Fruit fly (Drosophila melanogaster): ENCODE results near the gene dia.
A peak's percentile ranks its signal among the peaks of the same experiment; 100 is the strongest.

Gene dia

DNA sequence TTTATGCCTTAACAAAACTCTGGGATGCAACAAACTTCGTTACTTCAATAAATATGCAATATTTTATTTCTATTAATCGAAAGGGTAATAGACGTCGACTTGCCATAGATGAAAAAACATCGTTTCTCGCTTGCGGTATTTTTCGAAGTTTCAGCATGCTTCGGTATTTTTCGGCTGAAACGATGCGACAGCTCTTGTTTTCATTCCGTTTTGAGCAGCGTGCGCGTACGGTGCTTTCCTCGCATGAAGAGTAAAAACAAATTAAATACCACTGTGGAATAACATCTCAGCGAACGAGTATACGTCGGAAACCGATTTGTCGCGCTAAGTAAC lies 39.5 kb downstream of the dia start, which contains the start of gene CG9328:
CG9328 (plus strand) TSS at position 201 of the 333 bp plus-strand sequence.
- peak; percentile 51 for TF ChIP-seq esn (GFP tag; optimal IDR thresholded peaks at IDR 0.05)
- TF ChIP-seq CG11294 (GFP tag; IDR thresholded peaks at IDR 0.05) = peak; percentile 18; the same call in 1 of the 2 replicates
- peak; percentile 36 for TF ChIP-seq acj6 (GFP tag; optimal IDR thresholded peaks at IDR 0.05)
- TF ChIP-seq Eip75B (GFP tag; optimal IDR thresholded peaks at IDR 0.05) = peak; percentile 58
- peak; percentile 50 for TF ChIP-seq CG10631 (GFP tag; optimal IDR thresholded peaks at IDR 0.05)
- TF ChIP-seq CG6792 (GFP tag; optimal IDR thresholded peaks at IDR 0.05) = peak; percentile 22
- TF ChIP-seq CG11762 (GFP tag; optimal IDR thresholded peaks at IDR 0.05; ENCODE audit: insufficient read depth) = peak; percentile 15
- no peak for TF ChIP-seq dsx (GFP tag; optimal IDR thresholded peaks at IDR 0.05; ENCODE audit: poor library complexity, severe bottlenecking)
- peak; percentile 22 for TF ChIP-seq CG1621 (tag; optimal IDR thresholded peaks at IDR 0.05)
- 0 out of 2 replicates have a peak, but pooled peaks have one; percentile 25 for TF ChIP-seq Gug (GFP tag; IDR thresholded peaks at IDR 0.05)
- peak; percentile 26 for TF ChIP-seq CG6854 (GFP tag; optimal IDR thresholded peaks at IDR 0.05)
- peak; percentile 22; the same call in 1 of the 2 replicates for TF ChIP-seq CG15336 (GFP tag; IDR thresholded peaks at IDR 0.05)
- TF ChIP-seq vri (GFP tag; optimal IDR thresholded peaks at IDR 0.05) = peak; percentile 39
- peak; percentile 54 for TF ChIP-seq CG31627 (GFP tag; optimal IDR thresholded peaks at IDR 0.05)
- peak; percentile 31 for TF ChIP-seq CG34406 (GFP tag; optimal IDR thresholded peaks at IDR 0.05)
- peak; percentile 72 for TF ChIP-seq Sox102F (GFP tag; optimal IDR thresholded peaks at IDR 0.05)
- no peak for TF ChIP-seq Hr38 (GFP tag; optimal IDR thresholded peaks at IDR 0.05)
- peak; percentile 2 for TF ChIP-seq spab (GFP tag; optimal IDR thresholded peaks at IDR 0.05)
- peak; percentile 2 for TF ChIP-seq CG8319 (GFP tag; optimal IDR thresholded peaks at IDR 0.05)
- no peak for TF ChIP-seq CG32006 (GFP tag; optimal IDR thresholded peaks at IDR 0.05)
- TF ChIP-seq achi (GFP tag; optimal IDR thresholded peaks at IDR 0.05) = no peak
- no peak for TF ChIP-seq CG8119 (GFP tag; IDR thresholded peaks at IDR 0.05)
- TF ChIP-seq CG7368 (GFP tag; optimal IDR thresholded peaks at IDR 0.05) = no peak
- no peak for TF ChIP-seq dac (GFP tag; optimal IDR thresholded peaks at IDR 0.05)
- no peak for TF ChIP-seq CG4318 (GFP tag; optimal IDR thresholded peaks at IDR 0.05)
- no peak for TF ChIP-seq Blimp-1 (GFP tag; optimal IDR thresholded peaks at IDR 0.05)
- peak in 1 of 2 experiments; percentile 13 for TF ChIP-seq salr (GFP tag; optimal IDR thresholded peaks at IDR 0.05)
- TF ChIP-seq CG3032 (tag; optimal IDR thresholded peaks at IDR 0.05) = peak; percentile 47
- peak; percentile 41 for TF ChIP-seq CG10669 (GFP tag; optimal IDR thresholded peaks at IDR 0.05)
- TF ChIP-seq Lpt (GFP tag; optimal IDR thresholded peaks at IDR 0.05) = no peak
- peak; percentile 50 for TF ChIP-seq fd85E (GFP tag; optimal IDR thresholded peaks at IDR 0.05)
- TF ChIP-seq net (GFP tag; optimal IDR thresholded peaks at IDR 0.05) = peak; percentile 13
- no peak for TF ChIP-seq CG6808 (GFP tag; optimal IDR thresholded peaks at IDR 0.05)
- peak; percentile 18 for TF ChIP-seq fkh (GFP tag; optimal IDR thresholded peaks at IDR 0.05)
- TF ChIP-seq CG3919 (GFP tag; optimal IDR thresholded peaks at IDR 0.05) = peak; percentile 49
- TF ChIP-seq svp (GFP tag) = peak; percentile 68
- peak; percentile 74 for TF ChIP-seq CG6163 (GFP tag; IDR thresholded peaks at IDR 0.05)
- TF ChIP-seq topi (GFP tag; optimal IDR thresholded peaks at IDR 0.05) = peak; percentile 50
- TF ChIP-seq Sox14 (GFP tag; optimal IDR thresholded peaks at IDR 0.05) = peak; percentile 0
- TF ChIP-seq Hr4 (GFP tag; optimal IDR thresholded peaks at IDR 0.05) = peak; percentile 47
- peak in 1 of 2 experiments; percentile 30 for TF ChIP-seq ss (GFP tag; optimal IDR thresholded peaks at IDR 0.05)
- TF ChIP-seq Hr39 (GFP tag; optimal IDR thresholded peaks at IDR 0.05) = peak; percentile 40
- TF ChIP-seq Ets96B (tag; optimal IDR thresholded peaks at IDR 0.05) = peak; percentile 13
- no peak for TF ChIP-seq Sox15 (GFP tag; optimal IDR thresholded peaks at IDR 0.05)
- no peak for TF ChIP-seq fd59A (GFP tag; optimal IDR thresholded peaks at IDR 0.05)
- peak; percentile 6 for TF ChIP-seq Ets21C (GFP tag; optimal IDR thresholded peaks at IDR 0.05)
- TF ChIP-seq CG11902 (GFP tag; optimal IDR thresholded peaks at IDR 0.05) = no peak
- TF ChIP-seq Smox (GFP tag; optimal IDR thresholded peaks at IDR 0.05) = peak; percentile 62
- peak; percentile 63 for TF ChIP-seq Met (GFP tag; optimal IDR thresholded peaks at IDR 0.05)
- TF ChIP-seq lz (GFP tag; optimal IDR thresholded peaks at IDR 0.05) = peak; percentile 39
- TF ChIP-seq CG6276 (GFP tag; optimal IDR thresholded peaks at IDR 0.05) = no peak
- TF ChIP-seq OdsH (GFP tag; optimal IDR thresholded peaks at IDR 0.05) = peak; percentile 50
